Worm (Caenorhabditis elegans) whole organism, L4 larva: Measurements from ENCODE around the gene C16C8.11.
"Not testable (repeated sequence)": the region's sequence is repeated elsewhere in the genome, so short reads cannot be mapped to it uniquely, and the experiment has no call there.

ENCODE experiments used
- D1046.2 ChIP-seq: fragments of 200-800 bp; sonication (Bioruptor generic); IDR thresholded peaks from 2 replicates; pipeline ENCODE4 v1.3.6; 2022; ENCODE audit warnings: missing genetic modification characterization, missing compliant biosample characterization
- F26F4.8 ChIP-seq: fragments of 200-800 bp; sonication (Bioruptor generic); conservative IDR thresholded peaks from 2 replicates; pipeline ENCODE4 v1.3.6; 2022; ENCODE audit warnings: missing genetic modification characterization, missing compliant biosample characterization
- F49E8.2 ChIP-seq: sonication (generic microtip); optimal IDR thresholded peaks from 2 replicates; lab custom pipeline; 2016; ENCODE audit warnings: missing compliant biosample characterization, mild to moderate bottlenecking, missing genetic modification characterization, borderline replicate concordance
- T20F7.1 ChIP-seq: fragments of 200-800 bp; sonication (Bioruptor generic); optimal IDR thresholded peaks from 2 replicates; lab custom pipeline; 2018; ENCODE audit warnings: mild to moderate bottlenecking, missing genetic modification characterization, missing compliant biosample characterization
- Y105C5A.15 ChIP-seq: fragments of 200-800 bp; sonication (Bioruptor generic); IDR thresholded peaks from 2 replicates; pipeline ENCODE4 v1.3.6; 2022; ENCODE audit warnings: missing genetic modification characterization, missing compliant biosample characterization
- Y5F2A.4 ChIP-seq: fragments of 200-800 bp; sonication (Bioruptor generic); optimal IDR thresholded peaks from 2 replicates; lab custom pipeline; 2018; ENCODE audit warnings: mild to moderate bottlenecking, missing genetic modification characterization, missing compliant biosample characterization
- Y75B8A.6 ChIP-seq: fragments of 200-800 bp; sonication (Bioruptor generic); IDR thresholded peaks from 2 replicates; pipeline ENCODE4 v1.3.6; 2022; ENCODE audit warnings: missing genetic modification reagents, missing genetic modification characterization, missing compliant biosample characterization
- ces-1 ChIP-seq: fragments of 150-350 bp; sonication (generic microtip); optimal IDR thresholded peaks from 4 replicates; lab custom pipeline; 2014; ENCODE audit warnings: missing biosample characterization, missing genetic modification reagents, missing genetic modification characterization
- cey-2 ChIP-seq: sonication (generic microtip); optimal IDR thresholded peaks from 3 replicates; lab custom pipeline; 2017; ENCODE audit warnings: missing genetic modification characterization, mild to moderate bottlenecking, missing compliant biosample characterization, antibody characterized with exemption, borderline replicate concordance; ENCODE audit not compliant: insufficient read depth
- daf-8 ChIP-seq: fragments of 200-800 bp; sonication (Bioruptor generic); IDR thresholded peaks from 2 replicates; pipeline ENCODE4 v1.3.6; 2022; ENCODE audit warnings: missing genetic modification characterization, missing compliant biosample characterization
- dmd-8 ChIP-seq: fragments of 200-800 bp; sonication (Bioruptor generic); IDR thresholded peaks from 2 replicates; pipeline ENCODE4 v1.3.6; 2022; ENCODE audit warnings: missing genetic modification characterization, missing compliant biosample characterization
- dmd-9 ChIP-seq: fragments of 200-800 bp; sonication (Bioruptor generic); IDR thresholded peaks from 2 replicates; pipeline ENCODE4 v1.3.6; 2022; ENCODE audit warnings: missing genetic modification reagents, missing genetic modification characterization, missing compliant biosample characterization
- hlh-11 ChIP-seq: fragments of 200-800 bp; sonication (Bioruptor generic); optimal IDR thresholded peaks from 2 replicates; lab custom pipeline; 2018; ENCODE audit warnings: mild to moderate bottlenecking, missing genetic modification characterization, missing compliant biosample characterization
- lim-7 ChIP-seq: fragments of 200-800 bp; sonication (Bioruptor generic); IDR thresholded peaks from 2 replicates; pipeline ENCODE4 v1.3.6; 2022; ENCODE audit warnings: missing genetic modification characterization, missing compliant biosample characterization
- lin-15B ChIP-seq: fragments of 150-350 bp; sonication (generic microtip); optimal IDR thresholded peaks from 3 replicates; lab custom pipeline; 2014; ENCODE audit warnings: missing biosample characterization, missing genetic modification characterization
- lsy-2 ChIP-seq, 2 experiments: fragments of 150-350 bp in 1 of 2; sonication (generic microtip) in 1 of 2; optimal IDR thresholded peaks; 2 replicates each; lab custom pipeline; 2014 to 2017; ENCODE audit warnings: missing biosample characterization in 2 of 2, missing genetic modification characterization in 2 of 2
- madf-9 ChIP-seq: fragments of 200-800 bp; sonication (Bioruptor generic); conservative IDR thresholded peaks from 2 replicates; pipeline ENCODE4 v1.3.6; 2022; ENCODE audit warnings: missing genetic modification reagents, missing genetic modification characterization, missing compliant biosample characterization
- mxl-2 ChIP-seq: fragments of 200-800 bp; sonication (Bioruptor generic); conservative IDR thresholded peaks from 2 replicates; pipeline ENCODE4 v1.3.6; 2022; ENCODE audit warnings: missing genetic modification reagents, missing genetic modification characterization, missing compliant biosample characterization
- nhr-11 ChIP-seq: fragments of 150-350 bp; optimal IDR thresholded peaks from 2 replicates; lab custom pipeline; 2014; ENCODE audit warnings: missing biosample characterization, missing genetic modification characterization
- nhr-111 ChIP-seq: fragments of 200-800 bp; sonication (Bioruptor generic); optimal IDR thresholded peaks from 2 replicates; lab custom pipeline; 2018; ENCODE audit warnings: mild to moderate bottlenecking, missing genetic modification characterization, missing compliant biosample characterization
- nhr-25 ChIP-seq: sonication (generic microtip); optimal IDR thresholded peaks from 2 replicates; lab custom pipeline; 2017; ENCODE audit warnings: missing genetic modification characterization, mild to moderate bottlenecking, missing compliant biosample characterization, antibody characterized with exemption, moderate library complexity, borderline replicate concordance; ENCODE audit not compliant: insufficient read depth
- nhr-42 ChIP-seq: fragments of 200-800 bp; sonication (Bioruptor generic); IDR thresholded peaks from 2 replicates; pipeline ENCODE4 v1.3.6; 2022; ENCODE audit warnings: missing genetic modification characterization, missing compliant biosample characterization
- nhr-6 ChIP-seq: fragments of 150-350 bp; optimal IDR thresholded peaks from 2 replicates; lab custom pipeline; 2014; ENCODE audit warnings: missing biosample characterization, missing genetic modification characterization
- nhr-76 ChIP-seq: fragments of 150-350 bp; optimal IDR thresholded peaks from 2 replicates; lab custom pipeline; 2014; ENCODE audit warnings: missing biosample characterization, missing genetic modification characterization
- php-3 ChIP-seq: fragments of 200-800 bp; sonication (Bioruptor generic); IDR thresholded peaks from 2 replicates; pipeline ENCODE4 v1.3.6; 2022; ENCODE audit warnings: missing genetic modification reagents, missing genetic modification characterization, missing compliant biosample characterization
- skn-1 ChIP-seq: fragments of 150-350 bp; optimal IDR thresholded peaks from 2 replicates; lab custom pipeline; 2014; ENCODE audit warnings: missing biosample characterization, missing genetic modification characterization
- snpc-4 ChIP-seq: fragments of 150-350 bp; optimal IDR thresholded peaks from 2 replicates; lab custom pipeline; 2014; ENCODE audit warnings: missing biosample characterization, missing genetic modification characterization
- tra-1 ChIP-seq: fragments of 200-800 bp; sonication (Bioruptor generic); IDR thresholded peaks from 2 replicates; pipeline ENCODE4 v1.3.6; 2022; ENCODE audit warnings: missing genetic modification reagents, missing genetic modification characterization, missing compliant biosample characterization
- vab-7 ChIP-seq: fragments of 200-800 bp; sonication (Bioruptor generic); IDR thresholded peaks from 2 replicates; pipeline ENCODE4 v1.3.6; 2022; ENCODE audit warnings: missing genetic modification reagents, missing genetic modification characterization, missing compliant biosample characterization
- zip-2 ChIP-seq: fragments of 150-350 bp; optimal IDR thresholded peaks from 2 replicates; lab custom pipeline; 2014; ENCODE audit warnings: missing biosample characterization, missing genetic modification characterization
- ztf-11 ChIP-seq: fragments of 150-350 bp; optimal IDR thresholded peaks from 2 replicates; lab custom pipeline; 2014; ENCODE audit warnings: missing biosample characterization, missing genetic modification characterization
- ztf-7 ChIP-seq: fragments of 150-350 bp; optimal IDR thresholded peaks from 2 replicates; lab custom pipeline; 2014; ENCODE audit warnings: missing biosample characterization, missing genetic modification characterization

C16C8.11 gene

ce11 chrII:3448776-3449280 is 4.7 kb upstream of the C16C8.11 start, which contains the start of gene C16C8.25:
Gene C16C8.25, plus strand, starts transcription at chrII:3449230.
- no peak for TF ChIP-seq ztf-11 (tag; lab: Kevin White, UChicago)
- TF ChIP-seq dmd-9 (GFP tag; lab: Robert Waterston, UW): no peak
- no peak for TF ChIP-seq snpc-4 (tag; lab: Kevin White, UChicago)

ce11 chrII:3449514-3449913 is 4.0 kb upstream of the C16C8.11 start, which contains the start of gene C16C8.14:
Gene C16C8.14, plus strand, starts transcription at chrII:3449814.
- TF ChIP-seq lin-15B (tag; lab: Kevin White, UChicago); ces-1 (GFP tag; lab: Kevin White, UChicago); nhr-42: not testable (repeated sequence)

ce11 chrII:3452421-3452820 is 1.1 kb upstream of the C16C8.11 start, which contains the start of gene C16C8.12:
Gene C16C8.12, plus strand, starts transcription at chrII:3452721.
- TF ChIP-seq T20F7.1 (GFP tag; lab: Kevin White, UChicago) (no peak), zip-2 (tag; lab: Kevin White, UChicago) (no peak), lim-7 (GFP tag; lab: Robert Waterston, UW) (no peak), Y5F2A.4 (GFP tag; lab: Kevin White, UChicago) (no peak), ztf-7 (tag; lab: Kevin White, UChicago) (no peak), nhr-25 (tag; lab: Kevin White, UChicago) (no peak), lsy-2 (tag; optimal IDR thresholded peaks at IDR 0.05; lab: Kevin White, UChicago) (no peak), Y105C5A.15 (GFP tag; lab: Robert Waterston, UW) (no peak), daf-8 (no peak), mxl-2 (no peak)
- TF ChIP-seq, all 104 proteins: peak for 0

- no peak for TF ChIP-seq skn-1
- no peak for TF ChIP-seq tra-1 (GFP tag; lab: Robert Waterston, UW)
- no peak for TF ChIP-seq lsy-2 (tag; optimal IDR thresholded peaks at IDR 0.05; lab: Kevin White, UChicago)
- no peak for TF ChIP-seq dmd-8 (GFP tag; lab: Robert Waterston, UW)
- no peak for TF ChIP-seq php-3 (GFP tag; lab: Robert Waterston, UW)
- no peak for TF ChIP-seq cey-2
- no peak for TF ChIP-seq vab-7
- no peak for TF ChIP-seq ces-1 (GFP tag; lab: Kevin White, UChicago)
- no peak for TF ChIP-seq nhr-76 (tag; lab: Kevin White, UChicago)
- TF ChIP-seq lin-15B (tag; lab: Kevin White, UChicago): no peak
- no peak for TF ChIP-seq Y75B8A.6 (GFP tag; lab: Robert Waterston, UW)
- no peak for TF ChIP-seq nhr-6 (tag; lab: Kevin White, UChicago)
- no peak for TF ChIP-seq nhr-11 (tag; lab: Kevin White, UChicago)
- no peak for TF ChIP-seq F26F4.8
- TF ChIP-seq madf-9 (GFP tag; lab: Robert Waterston, UW): no peak
- TF ChIP-seq F49E8.2 (tag; lab: Kevin White, UChicago): no peak
- TF ChIP-seq nhr-111: no peak
- no peak for TF ChIP-seq D1046.2 (GFP tag; lab: Robert Waterston, UW)
- no peak for TF ChIP-seq mxl-2
Measured at ce11 chrII:3458209-3458608, 4.7 kb downstream of the C16C8.11 start, which contains the start of the genes C16C8.26 and C16C8.19. Gene C16C8.26, minus strand, starts transcription at chrII:3458309. Gene C16C8.19, plus strand, starts transcription at chrII:3458487.

ce11 chrII:3459199-3459598 is 5.7 kb downstream of the C16C8.11 start:
- TF ChIP-seq hlh-11: no peak
